Worm (Caenorhabditis elegans): ENCODE results near the gene tag-314.

- no peak for TF ChIP-seq unc-62 (GFP tag; optimal IDR thresholded peaks at IDR 0.05)
- TF ChIP-seq sem-2 (GFP tag; optimal IDR thresholded peaks at IDR 0.05) = no peak
- TF ChIP-seq ces-1 (GFP tag; optimal IDR thresholded peaks at IDR 0.05) = no peak
- TF ChIP-seq nhr-28 (tag; optimal IDR thresholded peaks at IDR 0.05) = no peak
These were observed 39.7 kb upstream of the tag-314 start, which contains the start of gene egl-9 for ce11 chrV:10468190-10468589.

Data from whole organism, mixed stage, embryonic.